Worm (Caenorhabditis elegans) whole organism, L2 larva: ENCODE data around the gene Y38E10A.33.

Source experiments
- F13H6.1 ChIP-seq: sonication (generic microtip); optimal IDR thresholded peaks from 2 replicates; lab custom pipeline; 2016; ENCODE audit warnings: missing genetic modification characterization, missing compliant biosample characterization
- ceh-16 ChIP-seq: fragments of 150-350 bp; optimal IDR thresholded peaks from 2 replicates; lab custom pipeline; 2014; ENCODE audit warnings: missing biosample characterization, missing genetic modification characterization
- lsy-2 ChIP-seq, 2 experiments: fragments of 150-350 bp in 1 of 2; sonication (generic microtip) in 1 of 2; optimal IDR thresholded peaks; 2 replicates each; lab custom pipeline; 2014 to 2017; ENCODE audit warnings: missing biosample characterization in 2 of 2, missing genetic modification characterization in 2 of 2
- mab-5 ChIP-seq: fragments of 150-350 bp; optimal IDR thresholded peaks from 2 replicates; lab custom pipeline; 2014; ENCODE audit warnings: missing biosample characterization, missing genetic modification characterization
- unc-39 ChIP-seq: fragments of 150-350 bp; optimal IDR thresholded peaks from 2 replicates; lab custom pipeline; 2014; ENCODE audit warnings: missing biosample characterization, missing genetic modification characterization
- unc-62 ChIP-seq: fragments of 150-350 bp; optimal IDR thresholded peaks from 2 replicates; lab custom pipeline; 2014; ENCODE audit warnings: missing biosample characterization, missing genetic modification reagents, missing genetic modification characterization
- ztf-1 ChIP-seq: fragments of 200-800 bp; sonication (Bioruptor generic); conservative IDR thresholded peaks from 2 replicates; pipeline ENCODE4 v1.3.6; 2022; ENCODE audit warnings: missing genetic modification characterization, missing compliant biosample characterization

- TF ChIP-seq ztf-1 (no peak), lsy-2 (tag; optimal IDR thresholded peaks at IDR 0.05; lab: Kevin White, UChicago) (no peak), unc-39 (no peak), mab-5 (tag; lab: Kevin White, UChicago) (no peak), F13H6.1 (tag; lab: Kevin White, UChicago) (no peak), unc-62 (no peak), ceh-16 (tag; lab: Kevin White, UChicago) (no peak)
Measured at ce11 chrII:12669342-12669741, 10.1 kb downstream of the Y38E10A.33 start.
